Fruit fly (Drosophila melanogaster) whole organism, embryonic: Measurements from ENCODE around the gene Tmem214.
A peak's percentile ranks its signal among the peaks of the same experiment; 100 is the strongest.

Source experiments
- Atf3 ChIP-seq: fragments of 200-800 bp; sonication (Bioruptor generic); optimal IDR thresholded peaks from 3 replicates; lab custom pipeline; 2016; ENCODE audit warnings: missing biosample characterization, missing genetic modification characterization
- BtbVII ChIP-seq: fragments of 200-800 bp; sonication (Bioruptor generic); optimal IDR thresholded peaks from 3 replicates; lab custom pipeline; 2017; ENCODE audit warnings: missing biosample characterization, mild to moderate bottlenecking, missing genetic modification characterization
- CG10565 ChIP-seq: fragments of 200-800 bp; sonication (Bioruptor generic); optimal IDR thresholded peaks from 3 replicates; lab custom pipeline; 2016; ENCODE audit warnings: missing biosample characterization, mild to moderate bottlenecking, missing genetic modification characterization
- CG11093 ChIP-seq: fragments of 200-800 bp; sonication (Bioruptor generic); IDR thresholded peaks from 3 replicates; pipeline ENCODE4 v1.3.6; 2022; ENCODE audit warnings: missing biosample characterization, missing genetic modification characterization
- CG12236 ChIP-seq: fragments of 200-800 bp; sonication (Bioruptor generic); optimal IDR thresholded peaks from 2 replicates; lab custom pipeline; 2016; ENCODE audit warnings: missing biosample characterization, missing genetic modification characterization
- CG12391 ChIP-seq: fragments of 200-800 bp; sonication (Bioruptor generic); optimal IDR thresholded peaks from 3 replicates; lab custom pipeline; 2018; ENCODE audit warnings: missing biosample characterization, mild to moderate bottlenecking, missing genetic modification characterization, moderate library complexity
- CG12744 ChIP-seq: fragments of 200-800 bp; sonication (Bioruptor generic); optimal IDR thresholded peaks from 2 replicates; lab custom pipeline; 2016; ENCODE audit warnings: missing biosample characterization, missing genetic modification characterization
- CG13287 ChIP-seq: fragments of 200-800 bp; sonication (Bioruptor generic); IDR thresholded peaks from 2 replicates; pipeline ENCODE4 v1.3.6; 2022; ENCODE audit warnings: missing biosample characterization, missing genetic modification characterization; ENCODE audit not compliant: partially characterized antibody
- CG14860 ChIP-seq: fragments of 200-800 bp; sonication (Bioruptor generic); IDR thresholded peaks from 3 replicates; pipeline ENCODE4 v1.3.6; 2022; ENCODE audit warnings: missing biosample characterization, missing genetic modification characterization; ENCODE audit not compliant: partially characterized antibody
- CG14965 ChIP-seq: fragments of 200-800 bp; sonication (Bioruptor generic); optimal IDR thresholded peaks from 2 replicates; lab custom pipeline; 2016; ENCODE audit warnings: missing biosample characterization, missing genetic modification characterization, borderline replicate concordance
- CG16815 ChIP-seq: fragments of 200-800 bp; sonication (Bioruptor generic); optimal IDR thresholded peaks from 3 replicates; lab custom pipeline; 2017; ENCODE audit warnings: missing biosample characterization, mild to moderate bottlenecking, missing genetic modification characterization
- CG18262 ChIP-seq: fragments of 200-800 bp; optimal IDR thresholded peaks from 3 replicates; lab custom pipeline; 2019; ENCODE audit warnings: missing biosample characterization, mild to moderate bottlenecking, missing genetic modification characterization, moderate library complexity
- CG2129 ChIP-seq: fragments of 200-800 bp; sonication (Bioruptor generic); IDR thresholded peaks from 2 replicates; pipeline ENCODE4 v1.3.6; 2022; ENCODE audit warnings: missing biosample characterization, missing genetic modification characterization; ENCODE audit not compliant: partially characterized antibody
- CG3281 ChIP-seq: fragments of 200-800 bp; sonication (Bioruptor generic); optimal IDR thresholded peaks from 3 replicates; lab custom pipeline; 2017; ENCODE audit warnings: missing biosample characterization, mild to moderate bottlenecking, missing genetic modification characterization
- CG4854 ChIP-seq: fragments of 200-800 bp; sonication (Bioruptor generic); optimal IDR thresholded peaks from 2 replicates; lab custom pipeline; 2016; ENCODE audit warnings: missing biosample characterization, missing genetic modification characterization, inconsistent platforms
- CG5245 ChIP-seq: fragments of 200-800 bp; sonication (Bioruptor generic); optimal IDR thresholded peaks from 3 replicates; lab custom pipeline; 2016; ENCODE audit warnings: missing biosample characterization, missing genetic modification characterization
- CG7556 ChIP-seq: fragments of 200-800 bp; sonication (Bioruptor generic); optimal IDR thresholded peaks from 2 replicates; lab custom pipeline; 2017; ENCODE audit warnings: missing biosample characterization, mild to moderate bottlenecking, missing genetic modification characterization
- CG8281 ChIP-seq: fragments of 200-800 bp; sonication (Bioruptor generic); optimal IDR thresholded peaks from 2 replicates; lab custom pipeline; 2018; ENCODE audit warnings: missing biosample characterization, mild to moderate bottlenecking, missing genetic modification characterization, moderate library complexity
- CG8478 ChIP-seq: fragments of >200 bp; optimal IDR thresholded peaks from 2 replicates; lab custom pipeline; 2018
- CG9727 ChIP-seq: fragments of 200-800 bp; sonication (Bioruptor generic); optimal IDR thresholded peaks from 3 replicates; lab custom pipeline; 2017; ENCODE audit warnings: missing biosample characterization, mild to moderate bottlenecking, missing genetic modification characterization
- Dref ChIP-seq: fragments of 200-800 bp; sonication (Bioruptor generic); IDR thresholded peaks from 2 replicates; pipeline ENCODE4 v1.3.6; 2022; ENCODE audit warnings: missing biosample characterization, missing genetic modification characterization
- Fer1 ChIP-seq: fragments of 200-800 bp; sonication (Bioruptor generic); optimal IDR thresholded peaks from 2 replicates; lab custom pipeline; 2017; ENCODE audit warnings: missing biosample characterization, mild to moderate bottlenecking, missing genetic modification characterization
- Hey ChIP-seq: fragments of 200-800 bp; sonication (Bioruptor generic); optimal IDR thresholded peaks from 3 replicates; lab custom pipeline; 2018; ENCODE audit warnings: missing biosample characterization, mild to moderate bottlenecking, missing genetic modification characterization
- Nf-YC ChIP-seq: fragments of 200-800 bp; optimal IDR thresholded peaks from 3 replicates; lab custom pipeline; 2019; ENCODE audit warnings: missing biosample characterization, mild to moderate bottlenecking, missing genetic modification characterization, moderate library complexity
- NfI ChIP-seq: fragments of 200-800 bp; sonication (Bioruptor generic); optimal IDR thresholded peaks from 3 replicates; lab custom pipeline; 2018; ENCODE audit warnings: missing biosample characterization, mild to moderate bottlenecking, missing genetic modification characterization, moderate library complexity
- PHDP ChIP-seq: fragments of 200-800 bp; sonication (Bioruptor generic); optimal IDR thresholded peaks from 3 replicates; lab custom pipeline; 2018; ENCODE audit warnings: missing biosample characterization, mild to moderate bottlenecking, missing genetic modification characterization, moderate library complexity
- Poxn ChIP-seq: fragments of 200-800 bp; sonication (Bioruptor generic); IDR thresholded peaks from 2 replicates; pipeline ENCODE4 v1.3.6; 2022; ENCODE audit warnings: missing biosample characterization, missing genetic modification characterization
- bbx ChIP-seq: fragments of 200-800 bp; sonication (Bioruptor generic); IDR thresholded peaks from 2 replicates; pipeline ENCODE4 v1.3.6; 2022; ENCODE audit warnings: missing biosample characterization, missing genetic modification characterization; ENCODE audit not compliant: partially characterized antibody
- bcd ChIP-seq: fragments of 200-800 bp; sonication (Bioruptor generic); optimal IDR thresholded peaks from 2 replicates; lab custom pipeline; 2017; ENCODE audit warnings: missing biosample characterization, mild to moderate bottlenecking, missing genetic modification characterization
- cato ChIP-seq: fragments of 200-800 bp; sonication (Bioruptor generic); optimal IDR thresholded peaks from 2 replicates; lab custom pipeline; 2016; ENCODE audit warnings: missing biosample characterization, missing genetic modification characterization, borderline replicate concordance
- dmrt99B ChIP-seq: fragments of 200-800 bp; sonication (Bioruptor generic); optimal IDR thresholded peaks from 2 replicates; lab custom pipeline; 2018; ENCODE audit warnings: missing biosample characterization, mild to moderate bottlenecking, missing genetic modification characterization, moderate library complexity
- eyg ChIP-seq: fragments of 200-800 bp; sonication (Bioruptor generic); optimal IDR thresholded peaks from 3 replicates; lab custom pipeline; 2016; ENCODE audit warnings: missing biosample characterization, missing genetic modification characterization
- fd3F ChIP-seq: fragments of 200-800 bp; sonication (Bioruptor generic); optimal IDR thresholded peaks from 2 replicates; lab custom pipeline; 2018; ENCODE audit warnings: missing biosample characterization, mild to moderate bottlenecking, missing genetic modification characterization, moderate library complexity
- gcm ChIP-seq: fragments of 200-800 bp; sonication (Bioruptor generic); optimal IDR thresholded peaks from 2 replicates; lab custom pipeline; 2019; ENCODE audit warnings: missing biosample characterization, mild to moderate bottlenecking, missing genetic modification characterization, moderate library complexity
- ham ChIP-seq: fragments of 200-800 bp; sonication (Bioruptor generic); IDR thresholded peaks from 2 replicates; pipeline ENCODE4 v1.3.6; 2022; ENCODE audit warnings: missing biosample characterization, missing genetic modification characterization
- inv ChIP-seq: fragments of 200-800 bp; sonication (Bioruptor generic); IDR thresholded peaks from 2 replicates; pipeline ENCODE4 v1.3.6; 2022; ENCODE audit warnings: missing biosample characterization, missing genetic modification characterization; ENCODE audit not compliant: partially characterized antibody
- kay ChIP-seq: fragments of 200-800 bp; sonication (Bioruptor generic); optimal IDR thresholded peaks from 2 replicates; lab custom pipeline; 2016; ENCODE audit warnings: missing biosample characterization, missing genetic modification characterization
- lilli ChIP-seq: fragments of 200-800 bp; sonication (Bioruptor generic); optimal IDR thresholded peaks from 3 replicates; lab custom pipeline; 2016; ENCODE audit warnings: missing biosample characterization, missing genetic modification characterization
- lola ChIP-seq, 3 experiments: fragments of >200 bp in 2 of 3; fragments of 200-800 bp in 1 of 3; sonication (Bioruptor generic) in 1 of 3; optimal IDR thresholded peaks; 2 replicates each; lab custom pipeline; 2017 to 2019; ENCODE audit warnings: missing biosample characterization in 3 of 3, missing genetic modification characterization in 3 of 3, mild to moderate bottlenecking in 1 of 3, moderate library complexity in 1 of 3
- nmo ChIP-seq: fragments of 200-800 bp; sonication (Bioruptor generic); optimal IDR thresholded peaks from 2 replicates; lab custom pipeline; 2018; ENCODE audit warnings: missing biosample characterization, mild to moderate bottlenecking, missing genetic modification characterization, moderate library complexity
- odd ChIP-seq: fragments of 200-800 bp; sonication (Bioruptor generic); optimal IDR thresholded peaks from 2 replicates; lab custom pipeline; 2017; ENCODE audit warnings: missing biosample characterization, mild to moderate bottlenecking, missing genetic modification characterization
- rib ChIP-seq: fragments of 200-800 bp; sonication (Bioruptor generic); IDR thresholded peaks from 2 replicates; pipeline ENCODE4 v1.3.6; 2022; ENCODE audit warnings: missing biosample characterization, missing genetic modification characterization
- sisA ChIP-seq: fragments of 200-800 bp; sonication (Bioruptor generic); IDR thresholded peaks from 2 replicates; pipeline ENCODE4 v1.3.6; 2022; ENCODE audit warnings: missing biosample characterization, missing genetic modification characterization
- slp2 ChIP-seq: fragments of 200-800 bp; sonication (Bioruptor generic); optimal IDR thresholded peaks from 2 replicates; lab custom pipeline; 2016; ENCODE audit warnings: missing biosample characterization, missing genetic modification characterization
- sna ChIP-seq: fragments of 200-800 bp; sonication (Bioruptor generic); IDR thresholded peaks from 2 replicates; pipeline ENCODE4 v1.3.6; 2022; ENCODE audit warnings: missing biosample characterization, missing genetic modification characterization; ENCODE audit not compliant: partially characterized antibody
- sr ChIP-seq: fragments of 200-800 bp; sonication (Bioruptor generic); IDR thresholded peaks from 3 replicates; pipeline ENCODE4 v1.3.6; 2022; ENCODE audit warnings: missing biosample characterization, missing genetic modification characterization
- unc-4 ChIP-seq: fragments of 200-800 bp; sonication (Bioruptor generic); IDR thresholded peaks from 2 replicates; pipeline ENCODE4 v1.3.6; 2022; ENCODE audit warnings: missing biosample characterization, missing genetic modification characterization; ENCODE audit not compliant: partially characterized antibody
- vnd ChIP-seq: fragments of 200-800 bp; sonication (Bioruptor generic); IDR thresholded peaks from 3 replicates; pipeline ENCODE4 v1.3.6; 2022; ENCODE audit warnings: missing biosample characterization, missing genetic modification characterization; ENCODE audit not compliant: partially characterized antibody

Tmem214 gene

DNA sequence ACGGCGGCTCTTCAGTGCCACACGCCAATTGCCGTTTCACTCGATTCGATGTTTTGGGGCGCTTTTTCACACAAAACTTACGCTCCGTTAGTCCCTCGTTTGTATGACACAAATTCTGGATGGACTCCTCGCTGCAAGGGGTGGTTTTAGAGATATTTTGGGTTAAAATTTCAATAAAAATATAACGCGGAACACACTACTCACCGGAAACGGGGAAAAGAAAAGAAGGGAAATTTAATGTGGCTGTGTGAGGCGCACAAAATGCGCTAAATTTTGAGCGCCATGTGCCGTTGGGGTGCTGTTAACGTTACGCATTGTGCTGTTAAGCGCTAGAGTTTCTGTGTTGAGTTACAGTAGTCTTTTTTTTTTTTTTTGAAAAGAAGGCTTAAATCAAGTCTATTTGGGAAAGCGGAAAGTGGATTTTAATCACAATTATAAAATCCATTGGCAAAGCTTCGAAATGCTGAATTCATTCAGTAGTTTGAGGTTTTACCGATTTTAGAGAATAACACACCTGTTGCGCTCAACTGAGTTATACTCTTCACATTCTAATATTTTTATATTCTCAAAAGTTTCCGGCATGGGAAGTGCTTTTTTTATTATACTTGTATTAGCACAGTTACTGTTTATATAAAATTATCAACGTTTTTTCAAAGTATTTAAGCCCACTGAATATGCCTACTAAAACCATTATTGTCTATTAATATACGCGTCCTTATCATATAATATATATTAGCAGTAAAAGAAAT lies 34.0 kb upstream of the Tmem214 start, which contains the start of gene RpL9 (continued):
- TF ChIP-seq CG5245 (GFP tag; lab: Kevin White, UChicago) (peak; percentile 20), odd (GFP tag; lab: Kevin White, UChicago) (peak; percentile 87), CG14965 (GFP tag; lab: Kevin White, UChicago) (no peak), CG11093 (GFP tag; lab: Robert Waterston, UW) (no peak), Dref (GFP tag; lab: Robert Waterston, UW) (no peak), unc-4 (GFP tag; lab: Robert Waterston, UW) (no peak), dmrt99B (no peak), inv (no peak), CG4854 (GFP tag; lab: Kevin White, UChicago) (peak; percentile 6), bcd (GFP tag; lab: Kevin White, UChicago) (peak; percentile 85), CG12744 (GFP tag; lab: Kevin White, UChicago) (peak; percentile 14), CG10565 (GFP tag; lab: Kevin White, UChicago) (no peak), CG2129 (GFP tag; lab: Robert Waterston, UW) (no peak), nmo (GFP tag; lab: Kevin White, UChicago) (no peak), CG7556 (GFP tag; lab: Kevin White, UChicago) (no peak), sr (GFP tag; lab: Robert Waterston, UW) (no peak), CG8478 (lab: Kevin White, UChicago) (no peak), sna (no peak), PHDP (tag; lab: Kevin White, UChicago) (peak; percentile 82), vnd (GFP tag; lab: Robert Waterston, UW) (no peak), Poxn (GFP tag; lab: Robert Waterston, UW) (no peak), gcm (GFP tag; lab: Kevin White, UChicago) (no peak), fd3F (peak; percentile 42), kay (no peak), sisA (GFP tag; lab: Robert Waterston, UW) (no peak), Atf3 (peak; percentile 15), CG12391 (tag; lab: Kevin White, UChicago) (no peak), lilli (peak; percentile 45), CG13287 (GFP tag; lab: Robert Waterston, UW) (no peak; the same call in 1 of the 2 replicates), Hey (no peak), cato (GFP tag; lab: Kevin White, UChicago) (no peak), NfI (no peak), CG18262 (tag; lab: Kevin White, UChicago) (peak; percentile 64), BtbVII (peak; percentile 90), slp2 (GFP tag; lab: Kevin White, UChicago) (peak; percentile 48), eyg (GFP tag; lab: Kevin White, UChicago) (peak; percentile 70), CG12236 (peak; percentile 37), rib (peak; percentile 43; the same call in 1 of the 2 replicates), Nf-YC (tag; lab: Kevin White, UChicago) (no peak), CG16815 (no peak), bbx (GFP tag; lab: Robert Waterston, UW) (no peak), CG8281 (peak; percentile 50), ham (GFP tag; lab: Robert Waterston, UW) (no peak), CG14860 (no peak), lola (GFP tag; optimal IDR thresholded peaks at IDR 0.05; lab: Kevin White, UChicago) (peak in 1 of 3 experiments; percentile 7), CG3281 (GFP tag; lab: Kevin White, UChicago) (peak; percentile 88), Fer1 (GFP tag; lab: Kevin White, UChicago) (peak; percentile 86), CG9727 (GFP tag; lab: Kevin White, UChicago) (peak; percentile 82)
